Worm (Caenorhabditis elegans): Measurements from ENCODE around the gene F57A8.1.

The F57A8.1 gene

ce11 chrV:10003315-10003969 is 33.7 kb upstream of the F57A8.1 start (continued):
- no peak for TF ChIP-seq mes-4 (tag; optimal IDR thresholded peaks at IDR 0.05)
- TF ChIP-seq ZK185.1 (tag; optimal IDR thresholded peaks at IDR 0.05; ENCODE audit: poor library complexity, severe bottlenecking) = peak; percentile 44
- no peak for TF ChIP-seq ama-1 (optimal IDR thresholded peaks at IDR 0.05)
- TF ChIP-seq ama-1 (GFP tag; optimal IDR thresholded peaks at IDR 0.05) = no peak
- no peak for TF ChIP-seq hsf-1 (GFP tag; IDR thresholded peaks at IDR 0.05)
- TF ChIP-seq nhr-120 (GFP tag; IDR thresholded peaks at IDR 0.05) = no peak
- TF ChIP-seq ceh-79 (tag; optimal IDR thresholded peaks at IDR 0.05) = no peak
- no peak for TF ChIP-seq lin-26 (GFP tag; IDR thresholded peaks at IDR 0.05)
- TF ChIP-seq dpl-1 (GFP tag; optimal IDR thresholded peaks at IDR 0.05) = no peak
- TF ChIP-seq K12H6.12 (tag; optimal IDR thresholded peaks at IDR 0.05) = peak; percentile 2
- no peak for TF ChIP-seq madf-3 (GFP tag; IDR thresholded peaks at IDR 0.05)
- TF ChIP-seq lsy-27 (tag; optimal IDR thresholded peaks at IDR 0.05; ENCODE audit: borderline replicate concordance, insufficient read depth) = no peak
- TF ChIP-seq let-607 (tag; optimal IDR thresholded peaks at IDR 0.05) = peak; percentile 24 to 33
- TF ChIP-seq B0019.2 (GFP tag; conservative IDR thresholded peaks at IDR 0.05) = no peak
- no peak for TF ChIP-seq xnd-1 (tag; optimal IDR thresholded peaks at IDR 0.05)
- no peak for TF ChIP-seq ztf-22 (GFP tag; optimal IDR thresholded peaks at IDR 0.05)
- TF ChIP-seq unc-62 (GFP tag; optimal IDR thresholded peaks at IDR 0.05) = peak; percentile 63
- TF ChIP-seq nhr-90 (tag; optimal IDR thresholded peaks at IDR 0.05) = no peak
- no peak for TF ChIP-seq F52B5.7 (tag; optimal IDR thresholded peaks at IDR 0.05)
- no peak for TF ChIP-seq egl-44 (GFP tag; IDR thresholded peaks at IDR 0.05)
- TF ChIP-seq aptf-3 (GFP tag; IDR thresholded peaks at IDR 0.05) = no peak
- TF ChIP-seq F57C9.4 (tag; optimal IDR thresholded peaks at IDR 0.05) = no peak
- TF ChIP-seq rcor-1 (GFP tag; IDR thresholded peaks at IDR 0.05) = no peak; the same call in 1 of the 2 replicates
- no peak for TF ChIP-seq somi-1 (GFP tag; optimal IDR thresholded peaks at IDR 0.05)
- no peak for TF ChIP-seq madf-10 (tag; optimal IDR thresholded peaks at IDR 0.05)
- no peak for TF ChIP-seq ceh-91 (GFP tag; IDR thresholded peaks at IDR 0.05)
- no peak for TF ChIP-seq ztf-26 (tag; optimal IDR thresholded peaks at IDR 0.05)
- no peak for TF ChIP-seq rec-8 (tag; optimal IDR thresholded peaks at IDR 0.05)
- TF ChIP-seq ceh-100 (GFP tag; IDR thresholded peaks at IDR 0.05) = no peak
- no peak for TF ChIP-seq ztf-18 (tag; optimal IDR thresholded peaks at IDR 0.05)
- TF ChIP-seq mel-28 (tag; optimal IDR thresholded peaks at IDR 0.05; ENCODE audit: borderline replicate concordance) = no peak
- no peak for TF ChIP-seq hmg-20 (GFP tag; IDR thresholded peaks at IDR 0.05)
- TF ChIP-seq ccch-3 (GFP tag; optimal IDR thresholded peaks at IDR 0.05) = no peak
- no peak for TF ChIP-seq let-526 (GFP tag; IDR thresholded peaks at IDR 0.05)
- TF ChIP-seq hlh-12 (tag; optimal IDR thresholded peaks at IDR 0.05) = no peak
- TF ChIP-seq hmg-1.2 (GFP tag; IDR thresholded peaks at IDR 0.05) = peak; percentile 72
- no peak for TF ChIP-seq K11D2.4 (GFP tag; IDR thresholded peaks at IDR 0.05)
- no peak for TF ChIP-seq ztf-25 (GFP tag; IDR thresholded peaks at IDR 0.05)
- no peak for TF ChIP-seq C06A6.2 (GFP tag; conservative IDR thresholded peaks at IDR 0.05)
- TF ChIP-seq aptf-2 (GFP tag; conservative IDR thresholded peaks at IDR 0.05) = 0 out of 2 replicates have a peak, but pooled peaks have one; percentile 39
- no peak; the same call in 1 of the 2 replicates for TF ChIP-seq Y53G8AR.9 (GFP tag; conservative IDR thresholded peaks at IDR 0.05)
- TF ChIP-seq ceh-27 (GFP tag; optimal IDR thresholded peaks at IDR 0.05) = no peak
- TF ChIP-seq ztf-6 (GFP tag; IDR thresholded peaks at IDR 0.05) = no peak
- no peak for TF ChIP-seq F37B4.10 (GFP tag; IDR thresholded peaks at IDR 0.05)
- no peak for TF ChIP-seq unc-130 (GFP tag; optimal IDR thresholded peaks at IDR 0.05)
- TF ChIP-seq attf-3 (GFP tag; conservative IDR thresholded peaks at IDR 0.05) = no peak
- peak; percentile 32 for TF ChIP-seq madf-8 (GFP tag; conservative IDR thresholded peaks at IDR 0.05)
- no peak for TF ChIP-seq akir-1 (GFP tag; optimal IDR thresholded peaks at IDR 0.05)
- peak; percentile 7 for TF ChIP-seq atf-7 (tag; optimal IDR thresholded peaks at IDR 0.05)

Measured in whole organism, young adult.